Fruit fly (Drosophila melanogaster): ENCODE data around the gene Iml1.
A peak's percentile ranks its signal among the peaks of the same experiment; 100 is the strongest.

Gene Iml1

DNA sequence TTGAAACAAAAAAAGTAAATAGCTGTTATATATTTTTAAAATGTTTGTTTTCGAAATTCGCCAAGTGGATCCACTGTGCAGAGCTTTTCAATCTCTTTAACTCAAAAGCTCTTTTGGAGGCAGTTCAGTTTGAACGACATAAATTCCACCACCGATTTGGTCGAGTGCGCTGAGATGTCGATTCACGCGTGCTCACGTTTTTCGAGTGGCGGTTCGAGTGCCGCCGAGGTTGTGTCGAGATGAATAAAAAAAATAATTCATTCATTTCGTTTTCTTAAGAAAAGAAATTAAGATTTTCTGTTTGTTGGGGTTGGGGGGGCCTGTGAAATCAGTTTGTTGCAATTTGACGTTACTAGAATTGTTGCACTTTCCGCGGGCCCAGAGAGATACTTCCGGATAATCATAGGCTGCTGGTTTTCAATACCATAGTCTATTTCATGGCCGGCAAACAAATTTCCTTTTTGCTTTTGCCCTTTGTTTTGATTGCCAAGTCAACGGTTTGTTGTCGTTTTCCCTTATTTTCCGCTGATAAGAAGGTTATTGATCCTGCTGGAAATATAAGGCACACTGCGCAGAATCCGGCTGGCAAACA is 45.1 kb downstream of the Iml1 start (continued):
- no peak for TF ChIP-seq Asciz (GFP tag; optimal IDR thresholded peaks at IDR 0.05)
- TF ChIP-seq Atf-2 (GFP tag; optimal IDR thresholded peaks at IDR 0.05): no peak
- TF ChIP-seq CG15514 (GFP tag; optimal IDR thresholded peaks at IDR 0.05): peak; percentile 76
- peak; percentile 13 for TF ChIP-seq CG6813 (GFP tag; optimal IDR thresholded peaks at IDR 0.05)
- peak; percentile 76 for TF ChIP-seq ato (GFP tag; IDR thresholded peaks at IDR 0.05; ENCODE audit: partially characterized antibody)
- TF ChIP-seq Hmx (GFP tag; optimal IDR thresholded peaks at IDR 0.05): no peak
- no peak for TF ChIP-seq CG14965 (GFP tag; optimal IDR thresholded peaks at IDR 0.05; ENCODE audit: borderline replicate concordance)
- no peak for TF ChIP-seq jigr1 (GFP tag; IDR thresholded peaks at IDR 0.05)
- no peak for TF ChIP-seq en (GFP tag; optimal IDR thresholded peaks at IDR 0.05)
- TF ChIP-seq CG42726 (GFP tag; IDR thresholded peaks at IDR 0.05; ENCODE audit: partially characterized antibody): peak; percentile 85
- TF ChIP-seq inv (GFP tag; IDR thresholded peaks at IDR 0.05; ENCODE audit: partially characterized antibody): peak; percentile 58
- TF ChIP-seq vvl (GFP tag; IDR thresholded peaks at IDR 0.05): peak; percentile 50; the same call in 1 of the 2 replicates
- TF ChIP-seq exex (tag; optimal IDR thresholded peaks at IDR 0.05): peak; percentile 52
- no peak for TF ChIP-seq CG13624 (GFP tag; optimal IDR thresholded peaks at IDR 0.05)
- no peak for TF ChIP-seq CG16779 (GFP tag; IDR thresholded peaks at IDR 0.05)
- peak; percentile 33; the same call in 1 of the 3 replicates for TF ChIP-seq CG34224 (GFP tag; IDR thresholded peaks at IDR 0.05; ENCODE audit: partially characterized antibody)
- TF ChIP-seq NFAT (GFP tag; IDR thresholded peaks at IDR 0.05): no peak
- no peak for TF ChIP-seq eyg (GFP tag; optimal IDR thresholded peaks at IDR 0.05)
- TF ChIP-seq ttk (GFP tag; IDR thresholded peaks at IDR 0.05): no peak
- no peak for TF ChIP-seq Doc2 (GFP tag; IDR thresholded peaks at IDR 0.05)
- no peak for TF ChIP-seq CG7372 (GFP tag; IDR thresholded peaks at IDR 0.05)
- no peak for TF ChIP-seq pan (optimal IDR thresholded peaks at IDR 0.05)
- no peak for TF ChIP-seq pan (GFP tag; optimal IDR thresholded peaks at IDR 0.05 in 1 of 2, IDR thresholded peaks at IDR 0.05 in 1 of 2)
- no peak for TF ChIP-seq Dip2 (GFP tag; IDR thresholded peaks at IDR 0.05)
- TF ChIP-seq Nf-YC (tag; optimal IDR thresholded peaks at IDR 0.05): no peak
- no peak for TF ChIP-seq cad (GFP tag; optimal IDR thresholded peaks at IDR 0.05)
- TF ChIP-seq tll (GFP tag; optimal IDR thresholded peaks at IDR 0.05): no peak
- no peak for TF ChIP-seq Oli (tag; optimal IDR thresholded peaks at IDR 0.05)
- TF ChIP-seq so (GFP tag; IDR thresholded peaks at IDR 0.05): peak; percentile 46; the same call in 2 of the 3 replicates
- TF ChIP-seq zf30C (GFP tag; optimal IDR thresholded peaks at IDR 0.05): no peak
- TF ChIP-seq caup (GFP tag; optimal IDR thresholded peaks at IDR 0.05; ENCODE audit: severe bottlenecking): no peak
- TF ChIP-seq psq (GFP tag; optimal IDR thresholded peaks at IDR 0.05): no peak
- no peak for TF ChIP-seq CG12299 (tag; optimal IDR thresholded peaks at IDR 0.05)
- TF ChIP-seq seq (GFP tag; IDR thresholded peaks at IDR 0.05): no peak
- TF ChIP-seq CG7357 (GFP tag; IDR thresholded peaks at IDR 0.05): no peak
- TF ChIP-seq tap (tag; optimal IDR thresholded peaks at IDR 0.05): peak; percentile 27
- TF ChIP-seq Hand (GFP tag; optimal IDR thresholded peaks at IDR 0.05): no peak
- TF ChIP-seq ems (GFP tag; optimal IDR thresholded peaks at IDR 0.05): no peak
- no peak for TF ChIP-seq Xrp1 (GFP tag; IDR thresholded peaks at IDR 0.05)
- no peak for TF ChIP-seq chn (GFP tag; optimal IDR thresholded peaks at IDR 0.05)
- no peak for TF ChIP-seq tup (GFP tag; optimal IDR thresholded peaks at IDR 0.05)
- TF ChIP-seq lola (GFP tag; optimal IDR thresholded peaks at IDR 0.05): no peak
- peak; percentile 56; the same call in 2 of the 3 replicates for TF ChIP-seq zen2 (GFP tag; IDR thresholded peaks at IDR 0.05; ENCODE audit: partially characterized antibody)
- no peak for TF ChIP-seq lab (GFP tag; optimal IDR thresholded peaks at IDR 0.05)
- peak; percentile 92 for TF ChIP-seq CTCF (GFP tag; optimal IDR thresholded peaks at IDR 0.05)
- TF ChIP-seq mld (GFP tag; IDR thresholded peaks at IDR 0.05; ENCODE audit: partially characterized antibody): peak; percentile 77; the same call in 2 of the 3 replicates
- no peak for TF ChIP-seq br (optimal IDR thresholded peaks at IDR 0.05)
- peak; percentile 51; the same call in 2 of the 3 replicates for TF ChIP-seq CG7963 (GFP tag; IDR thresholded peaks at IDR 0.05; ENCODE audit: partially characterized antibody)
- TF ChIP-seq rib (GFP tag; IDR thresholded peaks at IDR 0.05): no peak
- no peak for TF ChIP-seq CG11696 (GFP tag; IDR thresholded peaks at IDR 0.05)

Measured in whole organism, embryonic.